Worm (Caenorhabditis elegans): ENCODE results near the gene scl-10.

Gene scl-10

ce11 chrIV:13052568-13052967, 4.3 kb downstream of the scl-10 start, which contains the start of gene F49E11.7:
Gene F49E11.7 (plus strand): TSS chrIV:13052868.
- TF ChIP-seq ceh-2 (tag; optimal IDR thresholded peaks at IDR 0.05) (no peak), pat-9 (tag; optimal IDR thresholded peaks at IDR 0.05) (no peak), ceh-19 (GFP tag; optimal IDR thresholded peaks at IDR 0.05) (no peak), C08G9.2 (tag; optimal IDR thresholded peaks at IDR 0.05) (no peak), mec-3 (tag; optimal IDR thresholded peaks at IDR 0.05; ENCODE audit: borderline replicate concordance) (no peak), ceh-30 (tag; optimal IDR thresholded peaks at IDR 0.05) (no peak), fkh-10 (GFP tag; optimal IDR thresholded peaks at IDR 0.05) (no peak), tbx-7 (tag; optimal IDR thresholded peaks at IDR 0.05) (no peak), unc-86 (tag; optimal IDR thresholded peaks at IDR 0.05) (no peak), pros-1 (tag; optimal IDR thresholded peaks at IDR 0.05) (no peak), K02D7.2 (tag; optimal IDR thresholded peaks at IDR 0.05) (no peak), syd-9 (tag; optimal IDR thresholded peaks at IDR 0.05) (no peak), fkh-6 (tag; optimal IDR thresholded peaks at IDR 0.05) (no peak), eyg-1 (tag; optimal IDR thresholded peaks at IDR 0.05) (no peak), che-1 (tag; optimal IDR thresholded peaks at IDR 0.05) (no peak), zip-5 (tag; optimal IDR thresholded peaks at IDR 0.05) (no peak), ets-4 (tag; optimal IDR thresholded peaks at IDR 0.05) (no peak), pha-4 (tag; optimal IDR thresholded peaks at IDR 0.05) (no peak), nhr-232 (tag; optimal IDR thresholded peaks at IDR 0.05) (no peak)

- TF ChIP-seq Y22D7AL.16 (tag; optimal IDR thresholded peaks at IDR 0.05) (no peak), ahr-1 (tag; optimal IDR thresholded peaks at IDR 0.05) (no peak), pros-1 (tag; optimal IDR thresholded peaks at IDR 0.05) (no peak), pat-9 (tag; optimal IDR thresholded peaks at IDR 0.05) (no peak), K02D7.2 (tag; optimal IDR thresholded peaks at IDR 0.05) (no peak), ceh-6 (GFP tag; optimal IDR thresholded peaks at IDR 0.05) (no peak), sox-4 (tag; optimal IDR thresholded peaks at IDR 0.05) (no peak), hlh-8 (tag; optimal IDR thresholded peaks at IDR 0.05) (no peak), sox-2 (GFP tag; IDR thresholded peaks at IDR 0.05) (no peak), ceh-48 (tag; optimal IDR thresholded peaks at IDR 0.05) (no peak), ceh-9 (tag; optimal IDR thresholded peaks at IDR 0.05) (no peak), dve-1 (tag; optimal IDR thresholded peaks at IDR 0.05) (no peak), F13H6.1 (tag; optimal IDR thresholded peaks at IDR 0.05) (no peak), pha-4 (tag; optimal IDR thresholded peaks at IDR 0.05) (no peak), ceh-24 (tag; optimal IDR thresholded peaks at IDR 0.05) (no peak), npax-4 (tag; optimal IDR thresholded peaks at IDR 0.05) (no peak)
Observed at ce11 chrIV:13056026-13056425, 7.8 kb downstream of the scl-10 start, which contains the start of gene scl-1. Gene scl-1 (plus strand): TSS chrIV:13056326.

ce11 chrIV:13057418-13057817, 9.2 kb downstream of the scl-10 start, which contains the start of gene scl-2:
Gene scl-2 (plus strand): TSS chrIV:13057710.
- no peak for TF ChIP-seq ref-2 (tag; optimal IDR thresholded peaks at IDR 0.05)
- TF ChIP-seq sox-4 (tag; optimal IDR thresholded peaks at IDR 0.05), result no peak
- TF ChIP-seq npax-4 (tag; optimal IDR thresholded peaks at IDR 0.05), result no peak
- no peak for TF ChIP-seq elt-4 (tag; optimal IDR thresholded peaks at IDR 0.05)
- TF ChIP-seq mec-3 (tag; optimal IDR thresholded peaks at IDR 0.05; ENCODE audit: borderline replicate concordance), result no peak
- TF ChIP-seq eyg-1 (tag; optimal IDR thresholded peaks at IDR 0.05), result no peak
- no peak for TF ChIP-seq dmd-4 (tag; optimal IDR thresholded peaks at IDR 0.05; ENCODE audit: borderline replicate concordance)
- no peak for TF ChIP-seq ceh-24 (tag; optimal IDR thresholded peaks at IDR 0.05)
- no peak for TF ChIP-seq sox-2 (GFP tag; IDR thresholded peaks at IDR 0.05)

ce11 chrIV:13059284-13059683, 11.0 kb downstream of the scl-10 start, which contains the start of gene scl-3:
Gene scl-3 (plus strand): TSS chrIV:13059584.
- no peak for TF ChIP-seq hlh-6 (tag; optimal IDR thresholded peaks at IDR 0.05)

ce11 chrIV:13063714-13064113, 15.5 kb downstream of the scl-10 start, which contains the start of gene scl-5:
Gene scl-5 (plus strand): TSS chrIV:13064014.
- TF ChIP-seq madf-2 (tag; optimal IDR thresholded peaks at IDR 0.05) (no peak), C38D4.7 (GFP tag; optimal IDR thresholded peaks at IDR 0.05) (no peak), ets-4 (tag; optimal IDR thresholded peaks at IDR 0.05) (no peak), hlh-8 (tag; optimal IDR thresholded peaks at IDR 0.05) (no peak), nhr-232 (tag; optimal IDR thresholded peaks at IDR 0.05) (no peak), mec-3 (tag; optimal IDR thresholded peaks at IDR 0.05; ENCODE audit: borderline replicate concordance) (no peak), zip-5 (tag; optimal IDR thresholded peaks at IDR 0.05) (no peak), K02D7.2 (tag; optimal IDR thresholded peaks at IDR 0.05) (no peak), hlh-6 (tag; optimal IDR thresholded peaks at IDR 0.05) (no peak), ceh-18 (tag; optimal IDR thresholded peaks at IDR 0.05) (no peak)

Measured in whole organism, late embryonic.